Fruit fly (Drosophila melanogaster) whole organism, embryonic: ENCODE measurements around the gene CG31988.

Experiments
- Abd-B ChIP-seq: fragments of 200-800 bp; sonication (Bioruptor generic); optimal IDR thresholded peaks from 2 replicates; lab custom pipeline; 2018; ENCODE audit warnings: missing biosample characterization, mild to moderate bottlenecking, missing genetic modification characterization, moderate library complexity
- Adf1 ChIP-seq: fragments of 200-800 bp; sonication (Bioruptor generic); IDR thresholded peaks from 2 replicates; pipeline ENCODE4 v1.3.6; 2022; ENCODE audit warnings: missing biosample characterization, missing genetic modification characterization
- BEAF-32 ChIP-seq: fragments of 200-800 bp; sonication (Bioruptor generic); optimal IDR thresholded peaks from 3 replicates; lab custom pipeline; 2017; ENCODE audit warnings: missing biosample characterization, missing genetic modification characterization, mild to moderate bottlenecking, moderate library complexity, missing genetic modification reagents
- CG10274 ChIP-seq: fragments of 200-800 bp; sonication (Bioruptor generic); optimal IDR thresholded peaks from 3 replicates; lab custom pipeline; 2017; ENCODE audit warnings: missing biosample characterization, mild to moderate bottlenecking, missing genetic modification characterization
- CG12391 ChIP-seq: fragments of 200-800 bp; sonication (Bioruptor generic); optimal IDR thresholded peaks from 3 replicates; lab custom pipeline; 2018; ENCODE audit warnings: missing biosample characterization, mild to moderate bottlenecking, missing genetic modification characterization, moderate library complexity
- CG13775 ChIP-seq: fragments of 200-800 bp; sonication (Bioruptor generic); optimal IDR thresholded peaks from 3 replicates; lab custom pipeline; 2017; ENCODE audit warnings: missing biosample characterization, mild to moderate bottlenecking, missing genetic modification characterization
- CG14965 ChIP-seq: fragments of 200-800 bp; sonication (Bioruptor generic); optimal IDR thresholded peaks from 2 replicates; lab custom pipeline; 2016; ENCODE audit warnings: missing biosample characterization, missing genetic modification characterization, borderline replicate concordance
- CG1529 ChIP-seq: fragments of 200-800 bp; sonication (Bioruptor generic); optimal IDR thresholded peaks from 3 replicates; lab custom pipeline; 2018; ENCODE audit warnings: missing biosample characterization, missing genetic modification characterization
- CG16779 ChIP-seq: fragments of 200-800 bp; sonication (Bioruptor generic); IDR thresholded peaks from 2 replicates; pipeline ENCODE4 v1.3.6; 2022; ENCODE audit warnings: missing biosample characterization, missing genetic modification characterization
- CG17186 ChIP-seq: fragments of 200-800 bp; sonication (Bioruptor generic); optimal IDR thresholded peaks from 3 replicates; lab custom pipeline; 2017; ENCODE audit warnings: missing biosample characterization, missing genetic modification reagents, missing genetic modification characterization
- CG1832 ChIP-seq: fragments of 200-800 bp; sonication (Bioruptor generic); optimal IDR thresholded peaks from 2 replicates; lab custom pipeline; 2017; ENCODE audit warnings: missing biosample characterization, mild to moderate bottlenecking, missing genetic modification characterization, inconsistent platforms
- CG2712 ChIP-seq: fragments of 200-800 bp; optimal IDR thresholded peaks from 3 replicates; lab custom pipeline; 2019; ENCODE audit warnings: missing biosample characterization, mild to moderate bottlenecking, missing genetic modification characterization, moderate library complexity
- CG4328 ChIP-seq: fragments of 200-800 bp; sonication (Bioruptor generic); optimal IDR thresholded peaks from 3 replicates; lab custom pipeline; 2017; ENCODE audit warnings: missing biosample characterization, missing genetic modification reagents, missing genetic modification characterization
- CG4707 ChIP-seq: fragments of 200-800 bp; sonication (Bioruptor generic); optimal IDR thresholded peaks from 2 replicates; lab custom pipeline; 2018; ENCODE audit warnings: missing biosample characterization, mild to moderate bottlenecking, missing genetic modification characterization, moderate library complexity
- CG8478 ChIP-seq: fragments of >200 bp; optimal IDR thresholded peaks from 2 replicates; lab custom pipeline; 2018
- CHES-1-like ChIP-seq: fragments of 200-800 bp; sonication (Bioruptor generic); optimal IDR thresholded peaks from 2 replicates; lab custom pipeline; 2016; ENCODE audit warnings: missing biosample characterization, missing genetic modification characterization
- Camta ChIP-seq: fragments of 200-800 bp; sonication (Bioruptor generic); optimal IDR thresholded peaks from 2 replicates; lab custom pipeline; 2016; ENCODE audit warnings: missing biosample characterization, missing genetic modification characterization
- Chrac-16 ChIP-seq: fragments of 200-800 bp; sonication (Bioruptor generic); optimal IDR thresholded peaks from 3 replicates; lab custom pipeline; 2016; ENCODE audit warnings: missing biosample characterization, missing genetic modification characterization
- Dref ChIP-seq: fragments of 200-800 bp; sonication (Bioruptor generic); IDR thresholded peaks from 2 replicates; pipeline ENCODE4 v1.3.6; 2022; ENCODE audit warnings: missing biosample characterization, missing genetic modification characterization
- MBD-R2 ChIP-seq: fragments of 200-800 bp; sonication (Bioruptor generic); IDR thresholded peaks from 2 replicates; pipeline ENCODE4 v1.3.6; 2022; ENCODE audit warnings: missing biosample characterization, missing genetic modification characterization
- Med ChIP-seq: fragments of 200-800 bp; sonication (Bioruptor generic); peaks from one replicate; lab custom pipeline; 2016; ENCODE audit warnings: missing biosample characterization, missing genetic modification characterization, mild to moderate bottlenecking, inconsistent platforms, moderate library complexity
- Nf-YB ChIP-seq: fragments of 200-800 bp; sonication (Bioruptor generic); optimal IDR thresholded peaks from 3 replicates; lab custom pipeline; 2019; ENCODE audit warnings: missing biosample characterization, mild to moderate bottlenecking, missing genetic modification characterization, moderate library complexity
- Nf-YC ChIP-seq: fragments of 200-800 bp; optimal IDR thresholded peaks from 3 replicates; lab custom pipeline; 2019; ENCODE audit warnings: missing biosample characterization, mild to moderate bottlenecking, missing genetic modification characterization, moderate library complexity
- Ravus ChIP-seq: fragments of 200-800 bp; sonication (Bioruptor generic); IDR thresholded peaks from 2 replicates; pipeline ENCODE4 v1.3.6; 2022; ENCODE audit warnings: missing biosample characterization, missing genetic modification characterization
- Sox102F ChIP-seq: fragments of 200-800 bp; sonication (Bioruptor generic); optimal IDR thresholded peaks from 2 replicates; lab custom pipeline; 2018; ENCODE audit warnings: missing biosample characterization, mild to moderate bottlenecking, missing genetic modification characterization, moderate library complexity
- Trl ChIP-seq, 3 experiments: fragments of >200 bp in 2 of 3; fragments of 200-800 bp in 1 of 3; sonication (Bioruptor generic) in 1 of 3; optimal IDR thresholded peaks; 2 replicates in 1 of 3; 3 replicates in 2 of 3; lab custom pipeline; 2016 to 2017; ENCODE audit warnings: missing biosample characterization in 1 of 3, missing genetic modification characterization in 1 of 3
- abd-A ChIP-seq: fragments of 200-800 bp; sonication (Bioruptor generic); optimal IDR thresholded peaks from 3 replicates; lab custom pipeline; 2019; ENCODE audit warnings: missing biosample characterization, mild to moderate bottlenecking, missing genetic modification characterization, moderate library complexity
- caup ChIP-seq: fragments of 200-800 bp; sonication (Bioruptor generic); optimal IDR thresholded peaks from 3 replicates; lab custom pipeline; 2017; ENCODE audit warnings: missing biosample characterization, mild to moderate bottlenecking, missing genetic modification characterization, moderate library complexity; ENCODE audit not compliant: severe bottlenecking
- chinmo ChIP-seq: fragments of 200-800 bp; sonication (Bioruptor generic); IDR thresholded peaks from 4 replicates; pipeline ENCODE4 v1.3.6; 2022; ENCODE audit warnings: missing biosample characterization, missing genetic modification characterization; ENCODE audit not compliant: partially characterized antibody
- corto ChIP-seq: fragments of 200-800 bp; sonication (Bioruptor generic); optimal IDR thresholded peaks from 2 replicates; lab custom pipeline; 2016; ENCODE audit warnings: missing biosample characterization, mild to moderate bottlenecking, missing genetic modification characterization, moderate library complexity
- crol ChIP-seq: fragments of 200-800 bp; sonication (Bioruptor generic); IDR thresholded peaks from 2 replicates; pipeline ENCODE4 v1.3.6; 2022; ENCODE audit warnings: missing biosample characterization, missing genetic modification characterization
- exex ChIP-seq: fragments of 200-800 bp; sonication (Bioruptor generic); optimal IDR thresholded peaks from 4 replicates; lab custom pipeline; 2018; ENCODE audit warnings: missing biosample characterization, mild to moderate bottlenecking, missing genetic modification characterization, moderate library complexity
- gcm2 ChIP-seq: fragments of 200-800 bp; sonication (Bioruptor generic); optimal IDR thresholded peaks from 2 replicates; lab custom pipeline; 2016; ENCODE audit warnings: missing biosample characterization, missing genetic modification characterization
- maf-S ChIP-seq: fragments of 200-800 bp; sonication (Bioruptor generic); optimal IDR thresholded peaks from 2 replicates; lab custom pipeline; 2016; ENCODE audit warnings: missing biosample characterization, missing genetic modification characterization
- onecut ChIP-seq: fragments of 200-800 bp; sonication (Bioruptor generic); IDR thresholded peaks from 2 replicates; pipeline ENCODE4 v1.3.6; 2022; ENCODE audit warnings: missing biosample characterization, missing genetic modification characterization
- pb ChIP-seq: fragments of 200-800 bp; sonication (Bioruptor generic); optimal IDR thresholded peaks from 3 replicates; lab custom pipeline; 2016; ENCODE audit warnings: missing biosample characterization, missing genetic modification characterization
- rib ChIP-seq: fragments of 200-800 bp; sonication (Bioruptor generic); IDR thresholded peaks from 2 replicates; pipeline ENCODE4 v1.3.6; 2022; ENCODE audit warnings: missing biosample characterization, missing genetic modification characterization
- schlank ChIP-seq: fragments of 200-800 bp; sonication (Bioruptor generic); optimal IDR thresholded peaks from 2 replicates; lab custom pipeline; 2018; ENCODE audit warnings: missing biosample characterization, mild to moderate bottlenecking, missing genetic modification characterization
- scrt ChIP-seq: fragments of 200-800 bp; sonication (Bioruptor generic); optimal IDR thresholded peaks from 2 replicates; lab custom pipeline; 2018; ENCODE audit warnings: missing biosample characterization, mild to moderate bottlenecking, missing genetic modification characterization, moderate library complexity
- sd ChIP-seq: fragments of 200-800 bp; sonication (Bioruptor generic); optimal IDR thresholded peaks from 3 replicates; lab custom pipeline; 2018; ENCODE audit warnings: missing biosample characterization, mild to moderate bottlenecking, missing genetic modification characterization, moderate library complexity
- sens ChIP-seq: fragments of 200-800 bp; sonication (Bioruptor generic); peaks from one replicate; lab custom pipeline; 2016; ENCODE audit warnings: missing biosample characterization, missing genetic modification characterization
- sr ChIP-seq: fragments of 200-800 bp; sonication (Bioruptor generic); IDR thresholded peaks from 3 replicates; pipeline ENCODE4 v1.3.6; 2022; ENCODE audit warnings: missing biosample characterization, missing genetic modification characterization
- stwl ChIP-seq: fragments of 200-800 bp; sonication (Bioruptor generic); optimal IDR thresholded peaks from 3 replicates; lab custom pipeline; 2018; ENCODE audit warnings: missing biosample characterization, mild to moderate bottlenecking, missing genetic modification characterization, moderate library complexity
- tll ChIP-seq, 2 experiments: fragments of 200-800 bp in 1 of 2; fragments of >200 bp in 1 of 2; sonication (Bioruptor generic) in 1 of 2; optimal IDR thresholded peaks; 2 replicates each; lab custom pipeline; 2017 to 2019; ENCODE audit warnings: missing biosample characterization in 2 of 2, missing genetic modification characterization in 2 of 2, mild to moderate bottlenecking in 1 of 2, moderate library complexity in 1 of 2
- vvl ChIP-seq: fragments of 200-800 bp; sonication (Bioruptor generic); IDR thresholded peaks from 2 replicates; pipeline ENCODE4 v1.3.6; 2022; ENCODE audit warnings: missing biosample characterization, missing genetic modification characterization
- z ChIP-seq: fragments of 200-800 bp; sonication (Bioruptor generic); IDR thresholded peaks from 3 replicates; pipeline ENCODE4 v1.3.6; 2022; ENCODE audit warnings: missing biosample characterization, missing genetic modification characterization

CG31988 gene

dm6 chr2L:21243964-21244466 lies 41.4 kb upstream of the CG31988 start (continued):
- peak; percentile 47 for TF ChIP-seq scrt (GFP tag; lab: Kevin White, UChicago)
- TF ChIP-seq Abd-B (GFP tag; lab: Kevin White, UChicago): no peak
- 0 out of 2 replicates have a peak, but pooled peaks have one; percentile 15 for TF ChIP-seq vvl
- no peak for TF ChIP-seq exex (tag; lab: Kevin White, UChicago)
- no peak for TF ChIP-seq CG10274 (GFP tag; lab: Kevin White, UChicago)
- peak in 1 of 2 experiments; percentile 36 for TF ChIP-seq tll (GFP tag; optimal IDR thresholded peaks at IDR 0.05; lab: Kevin White, UChicago)
- no peak for TF ChIP-seq caup (GFP tag; lab: Kevin White, UChicago)
- TF ChIP-seq CG4328 (GFP tag; lab: Kevin White, UChicago): no peak
- peak; percentile 78 for TF ChIP-seq z
- peak; percentile 61 for TF ChIP-seq sens
- TF ChIP-seq CG8478 (lab: Kevin White, UChicago): no peak
- no peak for TF ChIP-seq CG2712 (tag; lab: Kevin White, UChicago)
- peak; percentile 64 for TF ChIP-seq Med (GFP tag; lab: Kevin White, UChicago)
- peak; percentile 73 for TF ChIP-seq crol (GFP tag; lab: Robert Waterston, UW)
- peak; percentile 80; the same call in 2 of the 4 replicates for TF ChIP-seq chinmo
- peak; percentile 11 for TF ChIP-seq sd (tag; lab: Kevin White, UChicago)
- no peak for TF ChIP-seq Adf1 (GFP tag; lab: Robert Waterston, UW)
- no peak for TF ChIP-seq BEAF-32 (GFP tag; lab: Kevin White, UChicago)
- TF ChIP-seq rib: peak; percentile 26; the same call in 1 of the 2 replicates
- TF ChIP-seq, all 482 proteins: peak for 24

- TF ChIP-seq CG1529 (GFP tag; lab: Kevin White, UChicago) (no peak), abd-A (peak; percentile 58), onecut (GFP tag; lab: Robert Waterston, UW) (peak; percentile 59), CG1832 (GFP tag; lab: Kevin White, UChicago) (no peak)
- TF ChIP-seq, all 482 proteins: peak for 2
These were observed 39.8 kb upstream of the CG31988 start for dm6 chr2L:21242369-21242768.

dm6 chr2L:21237748-21238459 lies 35.3 kb upstream of the CG31988 start:
- TF ChIP-seq CG14965 (no peak), CG16779 (GFP tag; lab: Robert Waterston, UW) (no peak), MBD-R2 (GFP tag; lab: Robert Waterston, UW) (no peak), corto (GFP tag; lab: Kevin White, UChicago) (peak; percentile 76), Chrac-16 (GFP tag; lab: Kevin White, UChicago) (no peak), tll (GFP tag; optimal IDR thresholded peaks at IDR 0.05; lab: Kevin White, UChicago) (no peak), CG13775 (GFP tag; lab: Kevin White, UChicago) (no peak), CG17186 (GFP tag; lab: Kevin White, UChicago) (no peak), Sox102F (no peak), stwl (tag; lab: Kevin White, UChicago) (peak; percentile 22), Dref (GFP tag; lab: Robert Waterston, UW) (no peak), CHES-1-like (GFP tag; lab: Kevin White, UChicago) (peak; percentile 10), gcm2 (no peak), Nf-YB (peak; percentile 85), Trl (optimal IDR thresholded peaks at IDR 0.05; lab: Kevin White, UChicago) (peak; percentile 95 to 98), Trl (GFP tag; optimal IDR thresholded peaks at IDR 0.05; lab: Kevin White, UChicago) (peak; percentile 69), Ravus (no peak), CG4707 (GFP tag; lab: Kevin White, UChicago) (peak; percentile 8), schlank (tag; lab: Kevin White, UChicago) (no peak), maf-S (GFP tag; lab: Kevin White, UChicago) (no peak), Camta (GFP tag; lab: Kevin White, UChicago) (no peak), Nf-YC (peak; percentile 86), sr (GFP tag; lab: Robert Waterston, UW) (no peak), pb (GFP tag; lab: Kevin White, UChicago) (no peak), CG12391 (tag; lab: Kevin White, UChicago) (no peak)
